Worm (Caenorhabditis elegans) whole organism, mixed stage, embryonic: Measurements from ENCODE around the gene twk-5.
A peak's percentile ranks its signal among the peaks of the same experiment; 100 is the strongest.

Experiments used
- M03D4.4 ChIP-seq: sonication (generic microtip); optimal IDR thresholded peaks from 2 replicates; lab custom pipeline; 2017; ENCODE audit warnings: mild to moderate bottlenecking, missing genetic modification characterization, missing compliant biosample characterization
- blmp-1 ChIP-seq: fragments of 150-350 bp; optimal IDR thresholded peaks from 2 replicates; lab custom pipeline; 2014; ENCODE audit warnings: missing biosample characterization, missing genetic modification characterization
- ceh-39 ChIP-seq: fragments of 150-350 bp; optimal IDR thresholded peaks from 2 replicates; lab custom pipeline; 2014; ENCODE audit warnings: missing biosample characterization, missing genetic modification characterization
- ceh-43 ChIP-seq: fragments of 200-800 bp; sonication (Bioruptor generic); optimal IDR thresholded peaks from 2 replicates; lab custom pipeline; 2018; ENCODE audit warnings: mild to moderate bottlenecking, missing genetic modification characterization, moderate library complexity, missing compliant biosample characterization
- ceh-83 ChIP-seq: fragments of 200-800 bp; sonication (Bioruptor generic); optimal IDR thresholded peaks from 2 replicates; lab custom pipeline; 2018; ENCODE audit warnings: mild to moderate bottlenecking, missing genetic modification characterization, missing compliant biosample characterization
- ces-1 ChIP-seq: fragments of 150-350 bp; optimal IDR thresholded peaks from 2 replicates; lab custom pipeline; 2014; ENCODE audit warnings: missing biosample characterization, missing genetic modification reagents, missing genetic modification characterization
- cnd-1 ChIP-seq: fragments of 200-800 bp; sonication (Bioruptor generic); optimal IDR thresholded peaks from 2 replicates; lab custom pipeline; 2018; ENCODE audit warnings: mild to moderate bottlenecking, missing genetic modification characterization, missing compliant biosample characterization
- drap-1 ChIP-seq: fragments of 200-800 bp; sonication (Bioruptor generic); optimal IDR thresholded peaks from 3 replicates; lab custom pipeline; 2018; ENCODE audit warnings: mild to moderate bottlenecking, missing genetic modification characterization, missing compliant biosample characterization
- elt-1 ChIP-seq: sonication (generic microtip); optimal IDR thresholded peaks from 2 replicates; lab custom pipeline; 2017; ENCODE audit warnings: missing genetic modification characterization, mild to moderate bottlenecking, missing compliant biosample characterization, antibody characterized with exemption, moderate library complexity, borderline replicate concordance; ENCODE audit not compliant: insufficient read depth
- elt-3 ChIP-seq: fragments of 150-350 bp; optimal IDR thresholded peaks from 2 replicates; lab custom pipeline; 2014; ENCODE audit warnings: missing biosample characterization, missing genetic modification characterization
- flh-1 ChIP-seq: fragments of 200-800 bp; sonication (Bioruptor generic); optimal IDR thresholded peaks from 2 replicates; lab custom pipeline; 2018; ENCODE audit warnings: mild to moderate bottlenecking, missing genetic modification characterization, moderate library complexity, missing compliant biosample characterization
- ham-2 ChIP-seq: fragments of 200-800 bp; sonication (Bioruptor generic); optimal IDR thresholded peaks from 2 replicates; lab custom pipeline; 2018; ENCODE audit warnings: mild to moderate bottlenecking, missing genetic modification characterization, missing compliant biosample characterization
- hlh-1 ChIP-seq: fragments of 150-350 bp; optimal IDR thresholded peaks from 2 replicates; lab custom pipeline; 2014; ENCODE audit warnings: missing biosample characterization, missing genetic modification reagents, missing genetic modification characterization
- lin-13 ChIP-seq: fragments of 150-350 bp; optimal IDR thresholded peaks from 2 replicates; lab custom pipeline; 2014; ENCODE audit warnings: missing biosample characterization, missing genetic modification characterization
- lin-32 ChIP-seq: fragments of 200-800 bp; sonication (Bioruptor generic); optimal IDR thresholded peaks from 2 replicates; lab custom pipeline; 2018; ENCODE audit warnings: mild to moderate bottlenecking, missing genetic modification characterization, missing compliant biosample characterization
- lsy-2 ChIP-seq: fragments of 150-350 bp; optimal IDR thresholded peaks from 2 replicates; lab custom pipeline; 2014; ENCODE audit warnings: missing biosample characterization, missing genetic modification characterization
- mab-5 ChIP-seq: fragments of 150-350 bp; optimal IDR thresholded peaks from 2 replicates; lab custom pipeline; 2014; ENCODE audit warnings: missing biosample characterization, missing genetic modification characterization
- mep-1 ChIP-seq: fragments of 150-350 bp; optimal IDR thresholded peaks from 2 replicates; lab custom pipeline; 2017; ENCODE audit warnings: missing biosample characterization, missing genetic modification reagents, missing genetic modification characterization, inconsistent platforms
- mls-2 ChIP-seq: sonication (generic microtip); optimal IDR thresholded peaks from 2 replicates; lab custom pipeline; 2016; ENCODE audit warnings: mild to moderate bottlenecking, missing genetic modification characterization, moderate library complexity, missing compliant biosample characterization
- nhr-12 ChIP-seq: fragments of 150-350 bp; optimal IDR thresholded peaks from 2 replicates; lab custom pipeline; 2014; ENCODE audit warnings: missing biosample characterization, missing genetic modification characterization
- nhr-2 ChIP-seq: fragments of 150-350 bp; optimal IDR thresholded peaks from 2 replicates; lab custom pipeline; 2014; ENCODE audit warnings: missing biosample characterization, missing genetic modification characterization
- nhr-237 ChIP-seq: fragments of 150-350 bp; optimal IDR thresholded peaks from 2 replicates; lab custom pipeline; 2014; ENCODE audit warnings: missing biosample characterization, missing genetic modification characterization
- nhr-28 ChIP-seq: fragments of 150-350 bp; optimal IDR thresholded peaks from 2 replicates; lab custom pipeline; 2014; ENCODE audit warnings: missing biosample characterization, missing genetic modification characterization
- nhr-76 ChIP-seq: sonication (generic microtip); optimal IDR thresholded peaks from 2 replicates; lab custom pipeline; 2017; ENCODE audit warnings: missing biosample characterization, missing genetic modification characterization
- pha-4 ChIP-seq: fragments of 150-350 bp; optimal IDR thresholded peaks from 2 replicates; lab custom pipeline; 2018; ENCODE audit warnings: missing biosample characterization, missing genetic modification reagents, missing genetic modification characterization
- sem-2 ChIP-seq: fragments of 200-800 bp; sonication (Bioruptor generic); optimal IDR thresholded peaks from 2 replicates; lab custom pipeline; 2018; ENCODE audit warnings: mild to moderate bottlenecking, missing genetic modification characterization, missing compliant biosample characterization
- snpc-4 ChIP-seq: fragments of 150-350 bp; optimal IDR thresholded peaks from 2 replicates; lab custom pipeline; 2014; ENCODE audit warnings: missing biosample characterization, missing genetic modification characterization
- sptf-1 ChIP-seq: sonication (generic microtip); optimal IDR thresholded peaks from 2 replicates; lab custom pipeline; 2017; ENCODE audit warnings: mild to moderate bottlenecking, missing genetic modification characterization, moderate library complexity, missing compliant biosample characterization
- tbx-8 ChIP-seq: fragments of 200-800 bp; sonication (Bioruptor generic); optimal IDR thresholded peaks from 2 replicates; lab custom pipeline; 2018; ENCODE audit warnings: mild to moderate bottlenecking, missing genetic modification characterization, moderate library complexity, missing compliant biosample characterization
- unc-120 ChIP-seq: sonication (generic microtip); optimal IDR thresholded peaks from 2 replicates; lab custom pipeline; 2017; ENCODE audit warnings: missing genetic modification characterization, missing compliant biosample characterization; ENCODE audit not compliant: poor library complexity, severe bottlenecking
- unc-39 ChIP-seq: fragments of 150-350 bp; optimal IDR thresholded peaks from 2 replicates; lab custom pipeline; 2014; ENCODE audit warnings: missing biosample characterization, missing genetic modification characterization
- unc-62 ChIP-seq: fragments of 150-350 bp; optimal IDR thresholded peaks from 2 replicates; lab custom pipeline; 2014; ENCODE audit warnings: missing biosample characterization, missing genetic modification reagents, missing genetic modification characterization
- zip-8 ChIP-seq: fragments of 150-350 bp; optimal IDR thresholded peaks from 2 replicates; lab custom pipeline; 2014; ENCODE audit warnings: missing biosample characterization, missing genetic modification characterization
- ztf-11 ChIP-seq: fragments of 150-350 bp; optimal IDR thresholded peaks from 2 replicates; lab custom pipeline; 2014; ENCODE audit warnings: missing biosample characterization, missing genetic modification characterization

The twk-5 gene

ce11 chrII:11495307-11495706 lies 10.2 kb upstream of the twk-5 start, which contains the start of the genes ooc-3 and B0334.4:
TSS of gene ooc-3 (minus strand) at chrII:11495321.
TSS of gene B0334.4 (plus strand) at chrII:11495692.
- TF ChIP-seq lin-32 (GFP tag; lab: Kevin White, UChicago) = no peak
- no peak for TF ChIP-seq hlh-1 (tag; lab: Kevin White, UChicago)
- no peak for TF ChIP-seq ceh-83 (GFP tag; lab: Kevin White, UChicago)
- peak; percentile 94 for TF ChIP-seq ces-1 (GFP tag; lab: Kevin White, UChicago)
- TF ChIP-seq lsy-2 (tag; lab: Kevin White, UChicago) = peak; percentile 91

- TF ChIP-seq lin-32 (GFP tag; lab: Kevin White, UChicago) = no peak
- no peak for TF ChIP-seq ceh-83 (GFP tag; lab: Kevin White, UChicago)
- no peak for TF ChIP-seq lsy-2 (tag; lab: Kevin White, UChicago)
- no peak for TF ChIP-seq hlh-1 (tag; lab: Kevin White, UChicago)
- TF ChIP-seq mep-1 (tag; lab: Kevin White, UChicago) = no peak
- TF ChIP-seq unc-39 (tag; lab: Kevin White, UChicago) = no peak
- TF ChIP-seq flh-1 (GFP tag; lab: Kevin White, UChicago) = no peak
- TF ChIP-seq drap-1 (GFP tag; lab: Kevin White, UChicago) = no peak
- TF ChIP-seq ceh-39 (tag; lab: Kevin White, UChicago) = no peak
- no peak for TF ChIP-seq nhr-76 (tag; lab: Kevin White, UChicago)
- TF ChIP-seq tbx-8 (GFP tag; lab: Kevin White, UChicago) = no peak
These were observed 7.7 kb upstream of the twk-5 start, which contains the start of gene hacl-1 for ce11 chrII:11492843-11493242. TSS of gene hacl-1 (minus strand) at chrII:11492963.

- TF ChIP-seq blmp-1 (no peak), elt-1 (no peak), ceh-43 (GFP tag; lab: Kevin White, UChicago) (no peak), unc-62 (GFP tag; lab: Kevin White, UChicago) (no peak), snpc-4 (tag; lab: Kevin White, UChicago) (no peak), elt-3 (no peak), nhr-2 (no peak), pha-4 (tag; lab: Kevin White, UChicago) (no peak), ceh-83 (GFP tag; lab: Kevin White, UChicago) (no peak), mep-1 (tag; lab: Kevin White, UChicago) (no peak), flh-1 (GFP tag; lab: Kevin White, UChicago) (no peak), lin-32 (GFP tag; lab: Kevin White, UChicago) (no peak), ham-2 (no peak), ztf-11 (tag; lab: Kevin White, UChicago) (no peak), lsy-2 (tag; lab: Kevin White, UChicago) (no peak), sptf-1 (tag; lab: Kevin White, UChicago) (no peak), nhr-28 (no peak)
These were observed 2.9 kb upstream of the twk-5 start, which contains the start of gene B0334.13 for ce11 chrII:11487999-11488398. TSS of gene B0334.13 (plus strand) at chrII:11488299.

- TF ChIP-seq mls-2 (tag; lab: Kevin White, UChicago) (no peak), lin-13 (no peak), hlh-1 (tag; lab: Kevin White, UChicago) (no peak), lin-32 (GFP tag; lab: Kevin White, UChicago) (no peak), flh-1 (GFP tag; lab: Kevin White, UChicago) (no peak), snpc-4 (tag; lab: Kevin White, UChicago) (no peak), M03D4.4 (tag; lab: Kevin White, UChicago) (no peak), cnd-1 (tag; lab: Kevin White, UChicago) (no peak), sptf-1 (tag; lab: Kevin White, UChicago) (no peak), ces-1 (GFP tag; lab: Kevin White, UChicago) (no peak), drap-1 (GFP tag; lab: Kevin White, UChicago) (no peak), unc-62 (GFP tag; lab: Kevin White, UChicago) (no peak), tbx-8 (GFP tag; lab: Kevin White, UChicago) (no peak), ztf-11 (tag; lab: Kevin White, UChicago) (no peak), nhr-28 (no peak), ceh-39 (tag; lab: Kevin White, UChicago) (no peak), pha-4 (tag; lab: Kevin White, UChicago) (no peak)
These were observed 1.7 kb upstream of the twk-5 start, which contains the start of gene ttr-18 for ce11 chrII:11486698-11487234. TSS of gene ttr-18 (minus strand) at chrII:11486748.

- TF ChIP-seq mls-2 (tag; lab: Kevin White, UChicago) (peak; percentile 99), unc-39 (tag; lab: Kevin White, UChicago) (no peak), elt-1 (no peak), nhr-237 (tag; lab: Kevin White, UChicago) (no peak), lin-32 (GFP tag; lab: Kevin White, UChicago) (peak; percentile 96), sem-2 (peak; percentile 94), unc-120 (tag; lab: Kevin White, UChicago) (peak; percentile 94), zip-8 (tag; lab: Kevin White, UChicago) (no peak), ham-2 (peak; percentile 95), M03D4.4 (tag; lab: Kevin White, UChicago) (peak; percentile 97), ceh-83 (GFP tag; lab: Kevin White, UChicago) (peak; percentile 99), nhr-76 (tag; lab: Kevin White, UChicago) (no peak), nhr-28 (peak; percentile 48), ceh-39 (tag; lab: Kevin White, UChicago) (no peak), nhr-2 (no peak), lsy-2 (tag; lab: Kevin White, UChicago) (peak; percentile 84), snpc-4 (tag; lab: Kevin White, UChicago) (no peak), ztf-11 (tag; lab: Kevin White, UChicago) (peak; percentile 58), ces-1 (GFP tag; lab: Kevin White, UChicago) (no peak), mep-1 (tag; lab: Kevin White, UChicago) (peak; percentile 80), nhr-12 (no peak), mab-5 (tag; lab: Kevin White, UChicago) (no peak), hlh-1 (tag; lab: Kevin White, UChicago) (no peak), ceh-43 (GFP tag; lab: Kevin White, UChicago) (peak; percentile 93), elt-3 (no peak), pha-4 (tag; lab: Kevin White, UChicago) (peak; percentile 66), tbx-8 (GFP tag; lab: Kevin White, UChicago) (peak; percentile 93), blmp-1 (no peak), unc-62 (GFP tag; lab: Kevin White, UChicago) (peak; percentile 74)
These were observed 500 bp downstream of the twk-5 start for ce11 chrII:11484600-11484999.
